Worm (Caenorhabditis elegans): ENCODE data around the gene F19B10.10.

Gene F19B10.10

ce11 chrII:3673493-3673892, 7.7 kb downstream of the F19B10.10 start, which contains the start of gene sea-1:
Gene sea-1, minus strand, starts transcription at chrII:3673593.
- no peak for TF ChIP-seq ztf-29 (GFP tag; IDR thresholded peaks at IDR 0.05)
- TF ChIP-seq ztf-23 (GFP tag; IDR thresholded peaks at IDR 0.05) = no peak
- no peak for TF ChIP-seq tab-1 (GFP tag; IDR thresholded peaks at IDR 0.05)
- no peak for TF ChIP-seq klf-2 (GFP tag; conservative IDR thresholded peaks at IDR 0.05)
- no peak for TF ChIP-seq T22C8.4 (GFP tag; IDR thresholded peaks at IDR 0.05)
- TF ChIP-seq flt-1 (GFP tag; IDR thresholded peaks at IDR 0.05) = no peak
- TF ChIP-seq med-1 (GFP tag; optimal IDR thresholded peaks at IDR 0.05; ENCODE audit: insufficient read depth) = no peak
- TF ChIP-seq ref-1 (GFP tag; conservative IDR thresholded peaks at IDR 0.05) = no peak
- TF ChIP-seq cog-1 (tag; optimal IDR thresholded peaks at IDR 0.05) = no peak

ce11 chrII:3670956-3671355, 10.3 kb downstream of the F19B10.10 start, which contains the start of gene srx-98:
Gene srx-98, minus strand, starts transcription at chrII:3671056.
- no peak for TF ChIP-seq ref-1 (GFP tag; conservative IDR thresholded peaks at IDR 0.05)
- TF ChIP-seq med-1 (GFP tag; optimal IDR thresholded peaks at IDR 0.05; ENCODE audit: insufficient read depth) = no peak
- no peak for TF ChIP-seq klf-2 (GFP tag; conservative IDR thresholded peaks at IDR 0.05)
- no peak for TF ChIP-seq T22C8.4 (GFP tag; IDR thresholded peaks at IDR 0.05)
- TF ChIP-seq ztf-23 (GFP tag; IDR thresholded peaks at IDR 0.05) = no peak
- no peak for TF ChIP-seq flt-1 (GFP tag; IDR thresholded peaks at IDR 0.05)
- TF ChIP-seq cog-1 (tag; optimal IDR thresholded peaks at IDR 0.05) = no peak
- TF ChIP-seq tab-1 (GFP tag; IDR thresholded peaks at IDR 0.05) = no peak
- no peak for TF ChIP-seq ztf-29 (GFP tag; IDR thresholded peaks at IDR 0.05)

ce11 chrII:3669315-3669714, 11.9 kb downstream of the F19B10.10 start, which contains the start of gene srx-97:
Gene srx-97, minus strand, starts transcription at chrII:3669415.
- no peak for TF ChIP-seq T22C8.4 (GFP tag; IDR thresholded peaks at IDR 0.05)
- no peak for TF ChIP-seq cog-1 (tag; optimal IDR thresholded peaks at IDR 0.05)
- TF ChIP-seq flt-1 (GFP tag; IDR thresholded peaks at IDR 0.05) = no peak
- no peak for TF ChIP-seq ref-1 (GFP tag; conservative IDR thresholded peaks at IDR 0.05)
- no peak for TF ChIP-seq ztf-23 (GFP tag; IDR thresholded peaks at IDR 0.05)
- no peak for TF ChIP-seq ztf-29 (GFP tag; IDR thresholded peaks at IDR 0.05)
- TF ChIP-seq klf-2 (GFP tag; conservative IDR thresholded peaks at IDR 0.05) = no peak
- no peak for TF ChIP-seq tab-1 (GFP tag; IDR thresholded peaks at IDR 0.05)
- no peak for TF ChIP-seq med-1 (GFP tag; optimal IDR thresholded peaks at IDR 0.05; ENCODE audit: insufficient read depth)

- no peak for TF ChIP-seq tab-1 (GFP tag; IDR thresholded peaks at IDR 0.05)
- TF ChIP-seq flt-1 (GFP tag; IDR thresholded peaks at IDR 0.05) = no peak
- TF ChIP-seq cog-1 (tag; optimal IDR thresholded peaks at IDR 0.05) = no peak
- TF ChIP-seq ref-1 (GFP tag; conservative IDR thresholded peaks at IDR 0.05) = no peak
- no peak for TF ChIP-seq ztf-29 (GFP tag; IDR thresholded peaks at IDR 0.05)
- TF ChIP-seq T22C8.4 (GFP tag; IDR thresholded peaks at IDR 0.05) = no peak
- no peak for TF ChIP-seq ztf-23 (GFP tag; IDR thresholded peaks at IDR 0.05)
- TF ChIP-seq med-1 (GFP tag; optimal IDR thresholded peaks at IDR 0.05; ENCODE audit: insufficient read depth) = no peak
- TF ChIP-seq klf-2 (GFP tag; conservative IDR thresholded peaks at IDR 0.05) = no peak
Measured at ce11 chrII:3665181-3665580, 16.0 kb downstream of the F19B10.10 start.

ce11 chrII:3664470-3664869, 16.7 kb downstream of the F19B10.10 start, which contains the start of gene F19B10.3:
Gene F19B10.3, plus strand, starts transcription at chrII:3664770.
- no peak for TF ChIP-seq T22C8.4 (GFP tag; IDR thresholded peaks at IDR 0.05)
- no peak for TF ChIP-seq ztf-23 (GFP tag; IDR thresholded peaks at IDR 0.05)
- no peak for TF ChIP-seq tab-1 (GFP tag; IDR thresholded peaks at IDR 0.05)
- no peak for TF ChIP-seq ztf-29 (GFP tag; IDR thresholded peaks at IDR 0.05)

- TF ChIP-seq ztf-23 (GFP tag; IDR thresholded peaks at IDR 0.05) (no peak), klf-2 (GFP tag; conservative IDR thresholded peaks at IDR 0.05) (no peak), med-1 (GFP tag; optimal IDR thresholded peaks at IDR 0.05; ENCODE audit: insufficient read depth) (no peak), T22C8.4 (GFP tag; IDR thresholded peaks at IDR 0.05) (no peak), flt-1 (GFP tag; IDR thresholded peaks at IDR 0.05) (no peak), tab-1 (GFP tag; IDR thresholded peaks at IDR 0.05) (no peak), ztf-29 (GFP tag; IDR thresholded peaks at IDR 0.05) (no peak), cog-1 (tag; optimal IDR thresholded peaks at IDR 0.05) (no peak), ref-1 (GFP tag; conservative IDR thresholded peaks at IDR 0.05) (no peak)
Measured at ce11 chrII:3663796-3664195, 17.4 kb downstream of the F19B10.10 start, which contains the start of gene F19B10.6. Gene F19B10.6, minus strand, starts transcription at chrII:3663896.

ce11 chrII:3661932-3662331, 19.3 kb downstream of the F19B10.10 start, which contains the start of gene F19B10.13:
Gene F19B10.13, plus strand, starts transcription at chrII:3662274.
- TF ChIP-seq flt-1 (GFP tag; IDR thresholded peaks at IDR 0.05) (no peak), ref-1 (GFP tag; conservative IDR thresholded peaks at IDR 0.05) (no peak), tab-1 (GFP tag; IDR thresholded peaks at IDR 0.05) (no peak), cog-1 (tag; optimal IDR thresholded peaks at IDR 0.05) (no peak), ztf-29 (GFP tag; IDR thresholded peaks at IDR 0.05) (no peak), med-1 (GFP tag; optimal IDR thresholded peaks at IDR 0.05; ENCODE audit: insufficient read depth) (no peak), T22C8.4 (GFP tag; IDR thresholded peaks at IDR 0.05) (no peak), ztf-23 (GFP tag; IDR thresholded peaks at IDR 0.05) (no peak), klf-2 (GFP tag; conservative IDR thresholded peaks at IDR 0.05) (no peak)

ce11 chrII:3659776-3660175, 21.4 kb downstream of the F19B10.10 start, which contains the start of gene F19B10.4:
Gene F19B10.4, plus strand, starts transcription at chrII:3660076.
- no peak for TF ChIP-seq cog-1 (tag; optimal IDR thresholded peaks at IDR 0.05)
- TF ChIP-seq klf-2 (GFP tag; conservative IDR thresholded peaks at IDR 0.05) = no peak

ce11 chrII:3655378-3655777, 25.8 kb downstream of the F19B10.10 start, which contains the start of gene F19B10.5:
Gene F19B10.5, plus strand, starts transcription at chrII:3655678.
- TF ChIP-seq tab-1 (GFP tag; IDR thresholded peaks at IDR 0.05) = no peak
- no peak for TF ChIP-seq ztf-29 (GFP tag; IDR thresholded peaks at IDR 0.05)
- no peak for TF ChIP-seq klf-2 (GFP tag; conservative IDR thresholded peaks at IDR 0.05)
- no peak for TF ChIP-seq ref-1 (GFP tag; conservative IDR thresholded peaks at IDR 0.05)
- TF ChIP-seq cog-1 (tag; optimal IDR thresholded peaks at IDR 0.05) = no peak
- no peak for TF ChIP-seq ztf-23 (GFP tag; IDR thresholded peaks at IDR 0.05)
- TF ChIP-seq med-1 (GFP tag; optimal IDR thresholded peaks at IDR 0.05; ENCODE audit: insufficient read depth) = no peak
- no peak for TF ChIP-seq flt-1 (GFP tag; IDR thresholded peaks at IDR 0.05)
- no peak for TF ChIP-seq T22C8.4 (GFP tag; IDR thresholded peaks at IDR 0.05)

ce11 chrII:3647111-3647510, 34.1 kb downstream of the F19B10.10 start, which contains the start of gene fbxb-33:
Gene fbxb-33, plus strand, starts transcription at chrII:3647411.
- TF ChIP-seq flt-1 (GFP tag; IDR thresholded peaks at IDR 0.05) (no peak), ztf-29 (GFP tag; IDR thresholded peaks at IDR 0.05) (no peak), klf-2 (GFP tag; conservative IDR thresholded peaks at IDR 0.05) (no peak), T22C8.4 (GFP tag; IDR thresholded peaks at IDR 0.05) (no peak), ref-1 (GFP tag; conservative IDR thresholded peaks at IDR 0.05) (no peak), ztf-23 (GFP tag; IDR thresholded peaks at IDR 0.05) (no peak), tab-1 (GFP tag; IDR thresholded peaks at IDR 0.05) (no peak), cog-1 (tag; optimal IDR thresholded peaks at IDR 0.05) (no peak), med-1 (GFP tag; optimal IDR thresholded peaks at IDR 0.05; ENCODE audit: insufficient read depth) (no peak)

Measured in whole organism, midembryonic.